Fruit fly (Drosophila melanogaster) whole organism, prepupa: Measurements from ENCODE around the gene CG33721.

Experiments
- CG10631 ChIP-seq: fragments of 200-800 bp; sonication (Bioruptor generic); optimal IDR thresholded peaks from 2 replicates; lab custom pipeline; 2016; ENCODE audit warnings: missing biosample characterization, missing genetic modification characterization
- CG10669 ChIP-seq: fragments of 200-800 bp; sonication (Bioruptor generic); optimal IDR thresholded peaks from 3 replicates; lab custom pipeline; 2018; ENCODE audit warnings: missing biosample characterization, mild to moderate bottlenecking, missing genetic modification characterization, moderate library complexity
- CG11294 ChIP-seq: fragments of 200-800 bp; sonication (Bioruptor generic); IDR thresholded peaks from 2 replicates; pipeline ENCODE4 v1.3.6; 2022; ENCODE audit warnings: missing biosample characterization, missing genetic modification characterization
- CG11762 ChIP-seq: fragments of 200-800 bp; sonication (Bioruptor generic); optimal IDR thresholded peaks from 3 replicates; lab custom pipeline; 2016; ENCODE audit warnings: missing biosample characterization, missing genetic modification characterization; ENCODE audit not compliant: insufficient read depth
- CG1621 ChIP-seq: fragments of 200-800 bp; sonication (Bioruptor generic); optimal IDR thresholded peaks from 3 replicates; lab custom pipeline; 2018; ENCODE audit warnings: missing biosample characterization, mild to moderate bottlenecking, missing genetic modification characterization
- CG3032 ChIP-seq: fragments of 200-800 bp; optimal IDR thresholded peaks from 2 replicates; lab custom pipeline; 2019; ENCODE audit warnings: missing biosample characterization, mild to moderate bottlenecking, missing genetic modification characterization, moderate library complexity
- CG32006 ChIP-seq: fragments of 200-800 bp; sonication (Bioruptor generic); optimal IDR thresholded peaks from 3 replicates; lab custom pipeline; 2017; ENCODE audit warnings: missing biosample characterization, mild to moderate bottlenecking, missing genetic modification characterization
- CG34406 ChIP-seq: fragments of 200-800 bp; sonication (Bioruptor generic); optimal IDR thresholded peaks from 3 replicates; lab custom pipeline; 2016; ENCODE audit warnings: missing biosample characterization, missing genetic modification characterization
- CG3919 ChIP-seq: fragments of 200-800 bp; sonication (Bioruptor generic); optimal IDR thresholded peaks from 3 replicates; lab custom pipeline; 2016; ENCODE audit warnings: missing biosample characterization, missing genetic modification characterization
- CG4318 ChIP-seq: fragments of 200-800 bp; sonication (Bioruptor generic); optimal IDR thresholded peaks from 3 replicates; lab custom pipeline; 2017; ENCODE audit warnings: missing biosample characterization, mild to moderate bottlenecking, missing genetic modification characterization
- CG6276 ChIP-seq: fragments of 200-800 bp; sonication (Bioruptor generic); optimal IDR thresholded peaks from 2 replicates; lab custom pipeline; 2017; ENCODE audit warnings: missing biosample characterization, mild to moderate bottlenecking, missing genetic modification characterization
- CG6792 ChIP-seq: fragments of 200-800 bp; sonication (Bioruptor generic); optimal IDR thresholded peaks from 3 replicates; lab custom pipeline; 2016; ENCODE audit warnings: missing biosample characterization, missing genetic modification characterization
- CG6808 ChIP-seq: fragments of 200-800 bp; sonication (Bioruptor generic); optimal IDR thresholded peaks from 3 replicates; lab custom pipeline; 2017; ENCODE audit warnings: missing biosample characterization, missing genetic modification characterization, mild to moderate bottlenecking, moderate library complexity, missing genetic modification reagents
- CG6854 ChIP-seq: fragments of 200-800 bp; sonication (Bioruptor generic); optimal IDR thresholded peaks from 2 replicates; lab custom pipeline; 2017; ENCODE audit warnings: missing biosample characterization, mild to moderate bottlenecking, missing genetic modification characterization
- CG7368 ChIP-seq: fragments of 200-800 bp; sonication (Bioruptor generic); optimal IDR thresholded peaks from 3 replicates; lab custom pipeline; 2016; ENCODE audit warnings: missing biosample characterization, missing genetic modification characterization
- CG8119 ChIP-seq: fragments of 200-800 bp; sonication (Bioruptor generic); IDR thresholded peaks from 3 replicates; pipeline ENCODE4 v1.3.6; 2022; ENCODE audit warnings: missing biosample characterization, missing genetic modification characterization
- CG8319 ChIP-seq: fragments of 200-800 bp; sonication (Bioruptor generic); optimal IDR thresholded peaks from 3 replicates; lab custom pipeline; 2016; ENCODE audit warnings: missing biosample characterization, missing genetic modification characterization
- CG8632 ChIP-seq: fragments of 200-800 bp; sonication (Bioruptor generic); optimal IDR thresholded peaks from 3 replicates; lab custom pipeline; 2016; ENCODE audit warnings: missing biosample characterization, missing genetic modification characterization
- CG9139 ChIP-seq: fragments of 200-800 bp; sonication (Bioruptor generic); optimal IDR thresholded peaks from 3 replicates; lab custom pipeline; 2017; ENCODE audit warnings: missing biosample characterization, mild to moderate bottlenecking, missing genetic modification characterization
- Eip75B ChIP-seq: fragments of 200-800 bp; sonication (Bioruptor generic); optimal IDR thresholded peaks from 3 replicates; lab custom pipeline; 2016; ENCODE audit warnings: missing biosample characterization, missing genetic modification characterization
- Eip93F ChIP-seq: fragments of 200-800 bp; sonication (Bioruptor generic); optimal IDR thresholded peaks from 2 replicates; lab custom pipeline; 2016; ENCODE audit warnings: missing biosample characterization, mild to moderate bottlenecking, missing genetic modification characterization
- Ets21C ChIP-seq: fragments of 200-800 bp; sonication (Bioruptor generic); optimal IDR thresholded peaks from 3 replicates; lab custom pipeline; 2016; ENCODE audit warnings: missing biosample characterization, missing genetic modification characterization
- Ets96B ChIP-seq: fragments of 200-800 bp; optimal IDR thresholded peaks from 2 replicates; lab custom pipeline; 2019; ENCODE audit warnings: missing biosample characterization, mild to moderate bottlenecking, missing genetic modification characterization, moderate library complexity
- Hr38 ChIP-seq: sonication (Bioruptor generic); optimal IDR thresholded peaks from 2 replicates; lab custom pipeline; 2016; ENCODE audit warnings: missing biosample characterization, missing genetic modification characterization
- Hr39 ChIP-seq: fragments of 200-800 bp; sonication (Bioruptor generic); optimal IDR thresholded peaks from 2 replicates; lab custom pipeline; 2016; ENCODE audit warnings: missing biosample characterization, missing genetic modification characterization
- Hr4 ChIP-seq: fragments of 200-800 bp; sonication (Bioruptor generic); optimal IDR thresholded peaks from 3 replicates; lab custom pipeline; 2016; ENCODE audit warnings: missing biosample characterization, missing genetic modification characterization
- OdsH ChIP-seq: fragments of 200-800 bp; sonication (Bioruptor generic); optimal IDR thresholded peaks from 3 replicates; lab custom pipeline; 2016; ENCODE audit warnings: missing biosample characterization, missing genetic modification characterization
- Sox102F ChIP-seq: fragments of 200-800 bp; sonication (Bioruptor generic); optimal IDR thresholded peaks from 2 replicates; lab custom pipeline; 2016; ENCODE audit warnings: missing biosample characterization, mild to moderate bottlenecking, missing genetic modification characterization
- Sox14 ChIP-seq: fragments of 200-800 bp; sonication (Bioruptor generic); optimal IDR thresholded peaks from 3 replicates; lab custom pipeline; 2016; ENCODE audit warnings: missing biosample characterization, missing genetic modification characterization
- acj6 ChIP-seq: fragments of 200-800 bp; sonication (Bioruptor generic); optimal IDR thresholded peaks from 3 replicates; lab custom pipeline; 2016; ENCODE audit warnings: missing biosample characterization, missing genetic modification characterization
- cyc ChIP-seq: fragments of 200-800 bp; sonication (Bioruptor generic); optimal IDR thresholded peaks from 3 replicates; lab custom pipeline; 2016; ENCODE audit warnings: missing biosample characterization, missing genetic modification characterization
- dac ChIP-seq: fragments of 200-800 bp; sonication (Bioruptor generic); optimal IDR thresholded peaks from 2 replicates; lab custom pipeline; 2017; ENCODE audit warnings: missing biosample characterization, mild to moderate bottlenecking, missing genetic modification characterization
- dsx ChIP-seq: fragments of 200-800 bp; optimal IDR thresholded peaks from 3 replicates; lab custom pipeline; 2019; ENCODE audit warnings: missing biosample characterization, mild to moderate bottlenecking, missing genetic modification characterization, moderate library complexity; ENCODE audit not compliant: poor library complexity, severe bottlenecking
- eg ChIP-seq: fragments of 200-800 bp; sonication (Bioruptor generic); IDR thresholded peaks from 3 replicates; pipeline ENCODE4 v1.3.6; 2022; ENCODE audit warnings: missing biosample characterization, missing genetic modification characterization
- esn ChIP-seq: fragments of 200-800 bp; sonication (Bioruptor generic); optimal IDR thresholded peaks from 2 replicates; lab custom pipeline; 2016; ENCODE audit warnings: missing biosample characterization, mild to moderate bottlenecking, missing genetic modification characterization, moderate library complexity
- fd59A ChIP-seq: fragments of 200-800 bp; sonication (Bioruptor generic); optimal IDR thresholded peaks from 2 replicates; lab custom pipeline; 2017; ENCODE audit warnings: missing biosample characterization, mild to moderate bottlenecking, missing genetic modification characterization, missing genetic modification reagents
- fd85E ChIP-seq: fragments of 200-800 bp; sonication (Bioruptor generic); optimal IDR thresholded peaks from 3 replicates; lab custom pipeline; 2016; ENCODE audit warnings: missing biosample characterization, missing genetic modification characterization
- fkh ChIP-seq: fragments of 200-800 bp; sonication (Bioruptor generic); optimal IDR thresholded peaks from 3 replicates; lab custom pipeline; 2017; ENCODE audit warnings: missing biosample characterization, mild to moderate bottlenecking, missing genetic modification characterization, moderate library complexity
- lz ChIP-seq: fragments of 200-800 bp; sonication (Bioruptor generic); optimal IDR thresholded peaks from 3 replicates; lab custom pipeline; 2016; ENCODE audit warnings: missing biosample characterization, missing genetic modification characterization
- spab ChIP-seq: fragments of 200-800 bp; sonication (Bioruptor generic); optimal IDR thresholded peaks from 2 replicates; lab custom pipeline; 2017; ENCODE audit warnings: missing biosample characterization, mild to moderate bottlenecking, missing genetic modification characterization, missing genetic modification reagents
- ss ChIP-seq, 2 experiments: fragments of 200-800 bp; sonication (Bioruptor generic); optimal IDR thresholded peaks; 2 replicates in 1 of 2; 3 replicates in 1 of 2; lab custom pipeline; 2017 to 2018; ENCODE audit warnings: mild to moderate bottlenecking in 2 of 2, missing biosample characterization in 2 of 2, missing genetic modification characterization in 2 of 2, moderate library complexity in 1 of 2
- svp ChIP-seq: fragments of 200-800 bp; sonication (Bioruptor generic); peaks from one replicate; lab custom pipeline; 2016; ENCODE audit warnings: missing biosample characterization, missing genetic modification characterization
- topi ChIP-seq: fragments of 200-800 bp; sonication (Bioruptor generic); optimal IDR thresholded peaks from 3 replicates; lab custom pipeline; 2016; ENCODE audit warnings: missing biosample characterization, missing genetic modification characterization
- vri ChIP-seq: fragments of 200-800 bp; sonication (Bioruptor generic); optimal IDR thresholded peaks from 3 replicates; lab custom pipeline; 2016; ENCODE audit warnings: missing biosample characterization, mild to moderate bottlenecking, missing genetic modification characterization

The CG33721 gene

DNA sequence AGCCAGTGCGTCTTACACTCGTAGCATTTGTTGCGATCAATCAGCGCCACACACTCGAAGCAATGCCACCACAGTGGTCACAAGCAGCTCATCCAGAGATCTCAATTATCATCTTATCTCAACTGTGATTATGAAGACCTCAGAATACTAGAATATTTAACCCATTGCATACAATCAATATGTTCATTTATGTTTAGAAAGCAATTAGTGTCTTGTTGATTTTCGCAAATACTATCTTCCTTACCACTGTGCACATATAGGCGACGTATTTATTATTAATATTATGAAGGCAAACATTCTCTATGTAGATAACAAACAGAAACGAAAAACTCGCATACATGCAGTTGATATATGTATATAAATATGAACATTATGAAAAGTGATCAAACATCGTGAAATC is 27.9 kb downstream of the CG33721 start (continued):
- no peak for TF ChIP-seq Eip93F (GFP tag; lab: Kevin White, UChicago)
- TF ChIP-seq Sox102F (GFP tag; lab: Kevin White, UChicago) = peak; percentile 77
- TF ChIP-seq esn (GFP tag; lab: Kevin White, UChicago) = peak; percentile 79
- TF ChIP-seq Sox14 (GFP tag; lab: Kevin White, UChicago) = peak; percentile 87
- peak; percentile 88 for TF ChIP-seq OdsH (GFP tag; lab: Kevin White, UChicago)
- peak; percentile 79 for TF ChIP-seq CG8632 (GFP tag; lab: Kevin White, UChicago)
- TF ChIP-seq CG3919 (GFP tag; lab: Kevin White, UChicago) = peak; percentile 81
- peak; percentile 76 for TF ChIP-seq CG34406
- peak; percentile 78 for TF ChIP-seq CG11762 (GFP tag; lab: Kevin White, UChicago)
- peak; percentile 82 for TF ChIP-seq vri (GFP tag; lab: Kevin White, UChicago)
- TF ChIP-seq Hr39 (GFP tag; lab: Kevin White, UChicago) = peak; percentile 80
- no peak for TF ChIP-seq Hr38 (GFP tag; lab: Kevin White, UChicago)
- TF ChIP-seq CG8319 (GFP tag; lab: Kevin White, UChicago) = peak; percentile 61
- TF ChIP-seq CG6854 (GFP tag; lab: Kevin White, UChicago) = no peak
- TF ChIP-seq CG6792 (GFP tag; lab: Kevin White, UChicago) = peak; percentile 79
- TF ChIP-seq CG10631 (GFP tag; lab: Kevin White, UChicago) = peak; percentile 57
- peak; percentile 53 for TF ChIP-seq Ets21C
- peak; percentile 62 for TF ChIP-seq lz (GFP tag; lab: Kevin White, UChicago)
- peak; percentile 89 for TF ChIP-seq Hr4
- peak; percentile 81 for TF ChIP-seq CG7368
- TF ChIP-seq fkh (GFP tag; lab: Kevin White, UChicago) = peak; percentile 72
- TF ChIP-seq CG32006 = peak; percentile 84
- TF ChIP-seq CG3032 (tag; lab: Kevin White, UChicago) = peak; percentile 71
- TF ChIP-seq CG1621 (tag; lab: Kevin White, UChicago) = peak; percentile 82
- TF ChIP-seq CG10669 (GFP tag; lab: Kevin White, UChicago) = peak; percentile 83

DNA sequence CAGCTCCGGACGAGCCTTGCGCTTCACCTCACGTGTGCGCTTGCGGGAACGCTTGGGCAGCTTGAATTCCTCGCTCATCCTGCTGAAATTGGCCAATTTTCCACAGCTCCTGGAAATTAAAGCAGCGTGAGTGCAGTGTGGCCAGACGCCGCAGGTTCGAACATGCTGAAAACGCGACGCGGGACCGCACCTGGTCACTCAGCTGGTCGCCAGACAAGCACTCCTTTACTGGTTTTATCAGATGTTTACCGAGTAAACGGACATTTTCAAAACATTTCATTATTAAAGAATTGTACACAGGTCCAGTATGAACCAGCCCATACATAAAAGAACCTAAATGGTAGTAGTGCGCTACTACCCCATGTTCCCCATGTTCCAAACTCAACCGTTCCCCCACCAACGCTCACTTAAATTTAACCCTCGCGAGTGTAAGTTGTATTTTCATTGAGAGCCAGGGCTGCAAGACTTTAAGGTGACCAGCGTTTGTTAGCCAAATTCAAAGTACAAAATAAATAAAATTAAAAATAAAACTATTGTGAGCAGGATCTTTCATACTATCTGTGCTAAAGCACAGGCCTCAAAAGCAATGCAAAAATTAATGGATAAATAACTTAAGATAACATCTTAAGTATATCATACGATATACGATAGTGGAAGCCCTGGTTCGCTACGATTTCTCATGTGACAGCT is 31.5 kb downstream of the CG33721 start, which contains the start of the genes JMJD6, CG7071 and Muted:
Gene JMJD6, minus strand, starts transcription at position 154 of the 690 bp plus-strand sequence.
Gene CG7071, plus strand, starts transcription at position 403 of the 690 bp plus-strand sequence.
Gene Muted, plus strand, starts transcription at position 403 of the 690 bp plus-strand sequence.
- peak; percentile 66 for TF ChIP-seq Ets96B (tag; lab: Kevin White, UChicago)
- TF ChIP-seq CG4318 (GFP tag; lab: Kevin White, UChicago) = peak; percentile 78
- TF ChIP-seq fd85E = peak; percentile 59
- peak; percentile 67 for TF ChIP-seq CG6276 (GFP tag; lab: Kevin White, UChicago)
- TF ChIP-seq dsx (GFP tag; lab: Kevin White, UChicago) = peak; percentile 57
- peak; percentile 88 for TF ChIP-seq CG11294 (GFP tag; lab: Robert Waterston, UW)
- TF ChIP-seq topi = peak; percentile 88
- peak; percentile 47 for TF ChIP-seq spab (GFP tag; lab: Kevin White, UChicago)
- TF ChIP-seq CG11762 (GFP tag; lab: Kevin White, UChicago) = peak; percentile 58
- TF ChIP-seq acj6 (GFP tag; lab: Kevin White, UChicago) = peak; percentile 87
- TF ChIP-seq Eip75B = peak; percentile 88
- peak; percentile 90 for TF ChIP-seq eg (GFP tag; lab: Robert Waterston, UW)
- TF ChIP-seq svp (GFP tag; lab: Kevin White, UChicago) = peak; percentile 92
- TF ChIP-seq CG6792 (GFP tag; lab: Kevin White, UChicago) = peak; percentile 86
- peak; percentile 61 to 68 for TF ChIP-seq ss (GFP tag; optimal IDR thresholded peaks at IDR 0.05; lab: Kevin White, UChicago)
- peak; percentile 79 for TF ChIP-seq vri (GFP tag; lab: Kevin White, UChicago)
- TF ChIP-seq cyc = peak; percentile 90
- TF ChIP-seq Ets21C = peak; percentile 88
- TF ChIP-seq Hr39 (GFP tag; lab: Kevin White, UChicago) = peak; percentile 89
- TF ChIP-seq CG7368 = peak; percentile 80
- TF ChIP-seq CG8319 (GFP tag; lab: Kevin White, UChicago) = peak; percentile 78
- TF ChIP-seq CG8119 (GFP tag; lab: Robert Waterston, UW) = peak; percentile 74; the same call in 2 of the 3 replicates
- TF ChIP-seq CG32006 = peak; percentile 85
- no peak for TF ChIP-seq CG9139 (GFP tag; lab: Kevin White, UChicago)
- TF ChIP-seq dac (GFP tag; lab: Kevin White, UChicago) = peak; percentile 72
- peak; percentile 92 for TF ChIP-seq Hr4
- TF ChIP-seq Eip93F (GFP tag; lab: Kevin White, UChicago) = peak; percentile 88
- peak; percentile 75 for TF ChIP-seq CG8632 (GFP tag; lab: Kevin White, UChicago)
- peak; percentile 76 for TF ChIP-seq CG10669 (GFP tag; lab: Kevin White, UChicago)
- TF ChIP-seq CG10631 (GFP tag; lab: Kevin White, UChicago) = peak; percentile 91
- peak; percentile 88 for TF ChIP-seq Sox14 (GFP tag; lab: Kevin White, UChicago)
- peak; percentile 90 for TF ChIP-seq OdsH (GFP tag; lab: Kevin White, UChicago)
- TF ChIP-seq CG6854 (GFP tag; lab: Kevin White, UChicago) = peak; percentile 60
- peak; percentile 74 for TF ChIP-seq CG6808 (GFP tag; lab: Kevin White, UChicago)
- peak; percentile 78 for TF ChIP-seq CG3032 (tag; lab: Kevin White, UChicago)
- peak; percentile 93 for TF ChIP-seq lz (GFP tag; lab: Kevin White, UChicago)
- TF ChIP-seq fd59A (GFP tag; lab: Kevin White, UChicago) = peak; percentile 63
